Worm (Caenorhabditis elegans) whole organism, early embryonic: Measurements from ENCODE around the gene aex-4.

Source experiments
- B0310.2 ChIP-seq: sonication (generic microtip); optimal IDR thresholded peaks from 2 replicates; lab custom pipeline; 2016; ENCODE audit warnings: mild to moderate bottlenecking, missing genetic modification characterization, missing compliant biosample characterization
- F13C5.2 ChIP-seq: sonication (generic microtip); optimal IDR thresholded peaks from 2 replicates; lab custom pipeline; 2017; ENCODE audit warnings: mild to moderate bottlenecking, missing genetic modification characterization, inconsistent platforms, missing compliant biosample characterization
- aly-1 ChIP-seq: sonication (generic microtip); optimal IDR thresholded peaks from 2 replicates; lab custom pipeline; 2016; ENCODE audit warnings: missing genetic modification characterization, missing compliant biosample characterization
- ama-1 ChIP-seq: fragments of 150-350 bp; optimal IDR thresholded peaks from 2 replicates; lab custom pipeline; 2014
- ceh-13 ChIP-seq: fragments of 200-800 bp; sonication (Bioruptor generic); optimal IDR thresholded peaks from 2 replicates; lab custom pipeline; 2018; ENCODE audit warnings: mild to moderate bottlenecking, missing genetic modification characterization, missing compliant biosample characterization
- ceh-36 ChIP-seq: sonication (generic microtip); optimal IDR thresholded peaks from 2 replicates; lab custom pipeline; 2016; ENCODE audit warnings: missing genetic modification characterization, inconsistent platforms, missing compliant biosample characterization
- ets-7 ChIP-seq: sonication (generic microtip); optimal IDR thresholded peaks from 2 replicates; lab custom pipeline; 2016; ENCODE audit warnings: missing genotype, missing genetic modification characterization, missing compliant biosample characterization
- flt-1 ChIP-seq: fragments of 200-800 bp; sonication (Bioruptor generic); IDR thresholded peaks from 2 replicates; pipeline ENCODE4 v1.3.6; 2022; ENCODE audit warnings: missing genetic modification characterization, missing compliant biosample characterization
- hmbx-1 ChIP-seq: sonication (generic microtip); optimal IDR thresholded peaks from 2 replicates; lab custom pipeline; 2016; ENCODE audit warnings: mild to moderate bottlenecking, missing genetic modification characterization, missing compliant biosample characterization
- hmg-4 ChIP-seq: fragments of 200-800 bp; sonication (Bioruptor generic); optimal IDR thresholded peaks from 2 replicates; lab custom pipeline; 2018; ENCODE audit warnings: mild to moderate bottlenecking, missing genetic modification characterization, missing compliant biosample characterization
- hnd-1 ChIP-seq: sonication (generic microtip); optimal IDR thresholded peaks from 2 replicates; lab custom pipeline; 2016; ENCODE audit warnings: missing genetic modification characterization, missing compliant biosample characterization
- pes-1 ChIP-seq: fragments of 200-800 bp; sonication (Bioruptor generic); IDR thresholded peaks from 2 replicates; pipeline ENCODE4 v1.3.6; 2022; ENCODE audit warnings: missing genetic modification reagents, missing genetic modification characterization, missing compliant biosample characterization
- scrt-1 ChIP-seq: fragments of 200-800 bp; sonication (Bioruptor generic); IDR thresholded peaks from 2 replicates; pipeline ENCODE4 v1.3.6; 2022; ENCODE audit warnings: missing genetic modification characterization, missing compliant biosample characterization
- sea-1 ChIP-seq: fragments of 200-800 bp; sonication (Bioruptor generic); conservative IDR thresholded peaks from 2 replicates; pipeline ENCODE4 v1.3.6; 2022; ENCODE audit warnings: missing genetic modification characterization, missing compliant biosample characterization
- tbx-11 ChIP-seq: fragments of 200-800 bp; sonication (Bioruptor generic); IDR thresholded peaks from 2 replicates; pipeline ENCODE4 v1.3.6; 2022; ENCODE audit warnings: missing genetic modification characterization, missing compliant biosample characterization
- tbx-37 ChIP-seq: fragments of 200-800 bp; sonication (Bioruptor generic); conservative IDR thresholded peaks from 2 replicates; pipeline ENCODE4 v1.3.6; 2022; ENCODE audit warnings: missing genetic modification reagents, missing genetic modification characterization, missing compliant biosample characterization
- tra-4 ChIP-seq: sonication (generic microtip); optimal IDR thresholded peaks from 2 replicates; lab custom pipeline; 2017; ENCODE audit warnings: missing genetic modification characterization, missing compliant biosample characterization

Gene aex-4

DNA sequence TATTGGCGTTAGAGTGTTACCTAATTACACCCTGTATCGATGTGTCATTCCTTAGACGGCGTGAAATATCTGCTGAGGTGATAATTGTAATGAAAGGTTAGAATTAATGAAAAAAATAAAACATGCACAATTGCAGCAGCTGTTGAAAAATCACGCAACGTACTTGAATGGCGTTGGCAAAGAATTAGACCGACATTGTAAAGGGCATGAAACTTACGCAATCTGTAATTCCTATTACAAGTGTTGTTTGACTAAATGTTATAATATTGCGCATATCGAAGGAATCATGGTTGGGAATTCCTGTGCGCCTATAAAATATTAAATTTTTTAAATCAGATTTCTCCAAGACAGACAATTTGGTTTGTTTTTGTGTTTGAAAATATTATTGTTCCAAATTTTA is 4.7 kb downstream of the aex-4 start, which contains the start of gene tag-18:
Gene tag-18 (minus strand): TSS at position 305 of the 400 bp plus-strand sequence.
- TF ChIP-seq hnd-1 (tag; lab: Kevin White, UChicago) (no peak), ceh-36 (tag; lab: Kevin White, UChicago) (no peak), sea-1 (GFP tag; lab: Robert Waterston, UW) (no peak), scrt-1 (no peak), hmbx-1 (tag; lab: Kevin White, UChicago) (no peak), tbx-37 (GFP tag; lab: Robert Waterston, UW) (no peak), ama-1 (lab: Kevin White, UChicago) (no peak), pes-1 (GFP tag; lab: Robert Waterston, UW) (no peak), hmg-4 (no peak), ets-7 (no peak), flt-1 (no peak)

DNA sequence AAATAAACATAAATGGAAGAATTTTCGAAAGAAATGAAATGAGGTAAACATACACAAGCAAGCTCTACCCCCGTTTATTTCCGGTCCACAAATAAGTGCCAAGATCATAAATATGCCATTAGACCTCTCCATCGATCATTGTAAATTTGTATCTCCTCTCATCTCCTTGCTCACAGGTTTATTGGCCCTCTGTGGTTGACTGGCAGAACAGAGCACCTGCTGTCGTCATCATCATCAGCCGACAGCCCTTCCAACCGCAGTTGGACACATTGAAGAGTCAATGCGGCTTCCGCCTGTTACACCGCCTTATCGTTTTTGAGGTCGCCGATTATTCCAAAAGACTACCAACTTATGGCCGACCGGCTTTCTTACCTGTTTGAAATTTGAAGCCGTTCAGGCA is 9.5 kb downstream of the aex-4 start:
- TF ChIP-seq ama-1 (lab: Kevin White, UChicago) (no peak), tbx-11 (GFP tag; lab: Robert Waterston, UW) (no peak), ets-7 (peak; percentile 20), scrt-1 (no peak), tbx-37 (GFP tag; lab: Robert Waterston, UW) (no peak)

DNA sequence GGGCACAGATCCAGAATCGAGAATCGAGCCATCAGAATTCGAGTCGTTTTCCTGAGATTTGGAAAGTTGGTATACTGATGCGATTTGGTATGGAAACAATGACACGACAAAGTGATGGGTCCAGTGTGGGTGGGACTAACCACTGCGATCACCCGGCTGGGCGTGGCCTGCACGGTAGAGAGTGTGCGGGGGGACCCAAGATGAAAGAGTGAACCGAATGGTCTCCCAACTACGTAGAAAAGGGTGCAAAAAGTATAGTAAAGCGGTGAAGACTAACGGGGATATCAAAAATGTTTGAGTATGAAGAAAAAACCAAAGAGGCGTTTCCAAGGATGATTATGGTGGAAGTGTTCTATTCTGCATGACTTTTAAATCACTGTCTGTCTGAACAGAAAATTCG is 13.1 kb downstream of the aex-4 start, which contains the start of gene fkh-2:
Gene fkh-2 (minus strand): TSS at position 101 of the 400 bp plus-strand sequence.
- no peak for TF ChIP-seq tbx-37 (GFP tag; lab: Robert Waterston, UW)
- no peak for TF ChIP-seq ceh-13 (GFP tag; lab: Kevin White, UChicago)

DNA sequence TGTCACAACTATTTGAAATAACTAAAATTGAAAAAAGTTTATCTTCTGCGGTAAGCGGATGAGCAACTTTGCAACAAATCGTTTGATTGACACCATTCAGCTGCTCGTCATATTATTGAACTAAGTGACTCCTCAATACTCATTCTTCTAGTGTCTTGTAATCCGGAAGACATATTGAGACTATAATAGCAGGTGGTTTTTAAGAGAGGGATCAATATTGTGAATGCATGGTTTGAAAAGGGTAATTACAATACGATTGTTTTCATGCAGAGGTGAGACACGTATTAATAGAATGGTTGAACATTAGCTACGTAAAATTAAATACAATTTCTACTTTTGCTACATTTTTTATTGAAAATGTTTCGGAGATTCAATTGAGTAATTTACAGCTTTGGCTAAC is 14.1 kb downstream of the aex-4 start:
- TF ChIP-seq tbx-37 (GFP tag; lab: Robert Waterston, UW) (no peak), ceh-36 (tag; lab: Kevin White, UChicago) (no peak), ceh-13 (GFP tag; lab: Kevin White, UChicago) (no peak), sea-1 (GFP tag; lab: Robert Waterston, UW) (no peak), hmbx-1 (tag; lab: Kevin White, UChicago) (no peak), hmg-4 (no peak), aly-1 (tag; lab: Kevin White, UChicago) (no peak), pes-1 (GFP tag; lab: Robert Waterston, UW) (no peak), tbx-11 (GFP tag; lab: Robert Waterston, UW) (no peak), tra-4 (tag; lab: Kevin White, UChicago) (no peak), flt-1 (no peak), ama-1 (lab: Kevin White, UChicago) (no peak), hnd-1 (tag; lab: Kevin White, UChicago) (no peak), ets-7 (no peak)

DNA sequence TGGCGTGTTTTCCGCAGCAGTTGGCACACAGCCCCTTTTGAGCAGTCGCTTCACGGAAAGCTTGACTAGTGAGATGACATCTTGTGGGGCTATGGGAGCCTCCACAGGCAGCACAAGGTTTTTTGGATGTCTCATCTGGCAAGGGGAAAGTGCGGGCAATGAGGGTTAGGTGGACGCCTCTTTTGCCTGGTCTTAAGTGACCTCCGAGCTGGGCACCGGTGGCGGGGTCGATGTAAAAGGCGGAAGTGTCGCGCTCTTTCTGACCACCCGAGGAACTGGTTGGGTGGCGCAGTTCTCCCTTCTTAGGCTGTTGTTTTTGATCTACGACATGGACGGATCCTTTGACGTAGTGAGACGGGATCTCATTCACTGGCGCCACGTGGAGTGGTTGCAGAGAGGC is 22.3 kb downstream of the aex-4 start:
- no peak for TF ChIP-seq hnd-1 (tag; lab: Kevin White, UChicago)
- TF ChIP-seq hmg-4, result no peak
- no peak for TF ChIP-seq tra-4 (tag; lab: Kevin White, UChicago)
- no peak for TF ChIP-seq ama-1 (lab: Kevin White, UChicago)
- no peak for TF ChIP-seq B0310.2 (tag; lab: Kevin White, UChicago)
- no peak for TF ChIP-seq tbx-11 (GFP tag; lab: Robert Waterston, UW)
- TF ChIP-seq pes-1 (GFP tag; lab: Robert Waterston, UW), result no peak
- TF ChIP-seq ets-7, result no peak
- TF ChIP-seq sea-1 (GFP tag; lab: Robert Waterston, UW), result no peak
- no peak for TF ChIP-seq hmbx-1 (tag; lab: Kevin White, UChicago)
- no peak for TF ChIP-seq tbx-37 (GFP tag; lab: Robert Waterston, UW)

DNA sequence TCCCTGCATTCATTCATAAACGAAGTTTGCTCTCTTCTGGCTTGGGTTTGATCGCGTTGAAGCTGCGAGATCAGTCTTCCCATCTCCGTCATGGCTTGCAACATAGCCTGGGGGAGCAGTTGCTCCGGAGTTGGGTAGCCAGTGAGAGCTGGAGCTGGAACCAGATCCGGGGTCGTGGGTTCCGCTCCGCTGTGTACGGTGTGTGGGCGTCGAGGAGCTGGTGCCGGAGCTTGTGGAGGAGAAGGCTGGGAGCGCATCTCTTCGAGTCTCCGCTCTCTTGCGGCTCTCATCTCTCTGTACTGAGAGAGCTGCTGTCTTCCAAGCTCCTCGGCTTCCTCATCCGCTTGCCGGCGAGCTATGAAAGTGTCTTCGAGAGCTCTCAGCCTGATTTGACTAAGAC is 23.4 kb downstream of the aex-4 start:
- TF ChIP-seq hmbx-1 (tag; lab: Kevin White, UChicago), result no peak
- no peak for TF ChIP-seq ets-7
- no peak for TF ChIP-seq flt-1
- no peak for TF ChIP-seq tbx-11 (GFP tag; lab: Robert Waterston, UW)
- TF ChIP-seq ceh-36 (tag; lab: Kevin White, UChicago), result no peak

DNA sequence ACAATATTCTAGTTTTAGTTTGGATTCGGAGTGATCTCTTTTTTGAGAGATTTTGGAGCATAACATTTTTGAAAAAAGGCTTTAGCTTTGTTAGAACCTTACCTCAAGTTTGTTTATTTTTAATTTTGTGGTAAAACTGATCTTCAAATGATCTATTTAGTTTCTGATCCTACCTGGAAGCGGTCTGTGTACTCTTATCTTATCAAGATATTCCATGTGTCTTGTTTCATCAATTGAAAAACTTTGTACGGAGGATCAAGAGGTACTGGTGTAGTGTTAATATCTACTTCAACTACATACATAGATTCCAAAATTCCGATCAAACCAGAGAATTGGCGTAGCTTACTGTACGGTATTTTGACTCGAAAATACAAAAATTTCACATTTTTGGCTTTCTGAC is 26.7 kb downstream of the aex-4 start:
- TF ChIP-seq ama-1 (lab: Kevin White, UChicago), result no peak

DNA sequence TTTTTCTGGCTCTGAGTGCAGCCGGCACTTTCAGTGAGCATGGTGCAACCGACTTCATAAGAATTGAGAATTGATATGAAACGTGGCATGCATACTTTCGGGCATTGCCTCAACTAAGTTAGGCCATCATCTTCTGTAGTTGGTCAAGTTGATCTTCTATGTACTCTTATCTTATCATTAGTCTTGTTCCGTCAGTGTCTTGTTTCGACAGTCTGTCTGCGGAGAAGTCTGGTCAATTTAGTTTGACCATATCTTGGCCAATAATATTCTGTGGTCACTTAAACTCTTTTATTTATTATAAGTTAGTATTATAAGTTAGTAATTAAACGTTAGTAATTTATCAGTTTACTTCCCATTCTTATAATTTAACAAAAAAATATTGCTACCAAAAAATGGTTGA is 27.2 kb downstream of the aex-4 start:
- TF ChIP-seq ets-7 (no peak), F13C5.2 (tag; lab: Kevin White, UChicago) (no peak), hnd-1 (tag; lab: Kevin White, UChicago) (no peak)

DNA sequence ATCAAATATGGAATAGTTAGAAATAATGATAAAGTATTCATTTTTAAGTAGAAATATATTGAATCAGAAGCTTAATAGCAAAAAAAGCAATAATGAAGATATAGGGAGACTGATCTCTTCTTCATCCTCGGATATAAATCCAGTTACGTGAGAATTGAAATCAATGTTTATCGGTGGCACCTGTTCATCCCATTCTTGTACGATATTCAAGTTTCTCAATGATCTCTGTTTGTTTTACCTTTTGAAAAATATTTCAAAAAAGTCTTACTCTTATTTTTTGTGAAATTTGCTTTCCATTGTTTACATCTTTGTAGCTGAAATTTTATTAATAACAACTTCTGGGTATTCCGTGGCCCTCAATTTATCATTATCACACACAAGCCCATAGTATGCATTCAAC is 29.3 kb downstream of the aex-4 start, which contains the start of gene T14G12.12:
Gene T14G12.12 (minus strand): TSS at position 101 of the 400 bp plus-strand sequence.
- TF ChIP-seq ceh-36 (tag; lab: Kevin White, UChicago), result no peak
- no peak for TF ChIP-seq pes-1 (GFP tag; lab: Robert Waterston, UW)
- TF ChIP-seq sea-1 (GFP tag; lab: Robert Waterston, UW), result no peak
- TF ChIP-seq B0310.2 (tag; lab: Kevin White, UChicago), result no peak
- TF ChIP-seq tra-4 (tag; lab: Kevin White, UChicago), result no peak
- no peak for TF ChIP-seq hmbx-1 (tag; lab: Kevin White, UChicago)
- no peak for TF ChIP-seq ets-7
- no peak for TF ChIP-seq aly-1 (tag; lab: Kevin White, UChicago)
- TF ChIP-seq ceh-13 (GFP tag; lab: Kevin White, UChicago), result no peak
- no peak for TF ChIP-seq hnd-1 (tag; lab: Kevin White, UChicago)
- no peak for TF ChIP-seq tbx-37 (GFP tag; lab: Robert Waterston, UW)
- TF ChIP-seq scrt-1, result no peak
- TF ChIP-seq tbx-11 (GFP tag; lab: Robert Waterston, UW), result no peak
- no peak for TF ChIP-seq hmg-4
- no peak for TF ChIP-seq ama-1 (lab: Kevin White, UChicago)
- no peak for TF ChIP-seq F13C5.2 (tag; lab: Kevin White, UChicago)
- TF ChIP-seq flt-1, result no peak
